Worm (Caenorhabditis elegans) whole organism, dauer: ENCODE data around the gene F01F1.15.

Experiments used
- unc-62 ChIP-seq: sonication (generic microtip); optimal IDR thresholded peaks from 2 replicates; lab custom pipeline; 2017; ENCODE audit warnings: missing biosample characterization, missing genetic modification reagents, missing genetic modification characterization

F01F1.15 gene

DNA sequence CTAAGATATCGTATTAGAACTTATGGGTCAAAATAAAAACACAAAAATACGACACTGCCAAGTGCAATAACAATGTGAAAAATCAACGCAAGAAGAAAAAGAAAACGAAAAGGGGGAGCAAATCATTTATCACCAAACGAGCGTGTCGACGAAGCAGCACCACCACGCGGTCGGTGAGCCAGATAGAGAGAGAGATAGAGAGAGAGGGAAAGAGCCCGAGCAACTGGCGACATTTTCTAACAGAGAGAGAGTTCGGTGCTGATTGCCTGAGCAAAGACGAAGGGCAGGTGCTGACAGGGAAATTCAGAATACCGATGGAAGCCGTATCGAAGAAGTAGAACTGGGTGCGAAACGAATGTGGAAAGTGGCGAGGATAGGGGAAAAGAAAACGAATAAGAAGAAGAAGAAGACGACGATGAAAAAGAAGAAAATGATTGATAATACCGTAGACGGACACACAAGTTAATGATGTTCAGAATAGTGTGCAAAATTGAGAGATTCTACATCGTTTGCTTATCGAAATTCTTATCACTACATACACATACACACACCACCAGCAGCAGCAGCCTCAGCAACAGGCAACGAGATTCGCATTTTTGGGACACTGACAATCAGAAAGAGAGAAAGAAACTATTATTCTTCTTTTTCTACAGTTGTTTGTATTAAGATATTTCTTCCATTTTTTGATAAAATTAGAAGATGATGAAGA is 34.0 kb downstream of the F01F1.15 start:
- TF ChIP-seq unc-62 (GFP tag; lab: Kevin White, UChicago): no peak

DNA sequence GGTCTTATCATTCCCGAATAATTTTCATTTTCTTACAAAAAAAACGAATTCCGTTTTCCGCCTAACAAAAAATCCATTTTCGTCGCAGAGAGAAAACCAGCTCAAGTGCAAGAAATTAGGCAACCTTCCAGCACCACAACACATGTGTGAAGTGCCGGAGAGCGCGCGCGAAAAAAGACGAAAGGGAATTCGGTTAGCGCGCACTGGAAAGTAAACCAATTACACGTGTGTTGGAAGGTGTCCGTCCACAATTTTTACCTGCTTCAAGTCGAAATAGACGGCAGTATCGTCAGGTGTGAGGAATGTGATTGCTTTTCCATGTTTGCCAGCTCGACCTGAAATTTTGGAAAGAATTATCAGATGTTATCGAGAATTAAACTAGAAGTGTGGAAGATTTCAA is 34.7 kb downstream of the F01F1.15 start:
- TF ChIP-seq unc-62 (GFP tag; lab: Kevin White, UChicago): no peak

DNA sequence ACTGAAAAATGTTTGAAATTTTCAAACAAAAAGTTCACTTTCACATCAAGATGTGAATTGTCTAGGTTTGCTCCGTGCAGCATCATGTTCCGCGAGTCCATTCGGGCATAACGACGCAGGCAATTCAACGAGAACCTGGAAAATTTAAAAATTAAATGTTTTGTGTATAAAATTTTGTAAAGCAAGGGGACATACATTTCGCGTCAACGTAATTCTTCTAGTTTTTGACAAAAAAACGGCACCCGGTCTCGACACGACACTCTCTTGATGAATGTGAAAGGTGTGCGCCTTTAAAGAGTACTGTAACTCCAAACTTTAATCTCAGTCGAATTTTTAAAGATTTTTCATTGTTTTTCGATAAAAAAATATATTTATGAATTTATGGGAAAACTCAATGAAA is 35.3 kb downstream of the F01F1.15 start, which contains the start of gene R12B2.6:
R12B2.6 (minus strand) TSS at position 101 of the 400 bp plus-strand sequence.
- no peak for TF ChIP-seq unc-62 (GFP tag; lab: Kevin White, UChicago)

DNA sequence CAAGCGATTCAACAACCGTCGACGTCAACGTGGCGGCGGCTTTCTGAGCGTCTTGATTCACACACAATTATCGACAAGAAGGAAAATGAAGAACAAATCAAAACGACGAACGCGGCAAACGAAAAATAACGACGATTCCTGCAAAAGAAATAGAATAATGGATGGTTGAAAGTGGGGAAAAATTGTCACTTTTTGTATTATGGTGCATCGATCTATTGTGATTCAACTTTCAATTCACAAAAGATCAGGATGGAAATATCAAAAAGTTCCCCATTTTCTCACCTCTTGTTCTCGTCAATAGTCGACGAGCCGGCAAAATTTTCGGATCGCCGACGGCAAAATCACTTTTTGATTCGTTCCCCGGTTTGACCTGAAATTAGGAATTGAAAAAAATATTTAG is 36.0 kb downstream of the F01F1.15 start, which contains the start of the genes R12B2.13 and mdt-15:
R12B2.13 (minus strand) TSS at position 101 of the 400 bp plus-strand sequence.
mdt-15 (minus strand) TSS at position 376 of the 400 bp plus-strand sequence.
- no peak for TF ChIP-seq unc-62 (GFP tag; lab: Kevin White, UChicago)

DNA sequence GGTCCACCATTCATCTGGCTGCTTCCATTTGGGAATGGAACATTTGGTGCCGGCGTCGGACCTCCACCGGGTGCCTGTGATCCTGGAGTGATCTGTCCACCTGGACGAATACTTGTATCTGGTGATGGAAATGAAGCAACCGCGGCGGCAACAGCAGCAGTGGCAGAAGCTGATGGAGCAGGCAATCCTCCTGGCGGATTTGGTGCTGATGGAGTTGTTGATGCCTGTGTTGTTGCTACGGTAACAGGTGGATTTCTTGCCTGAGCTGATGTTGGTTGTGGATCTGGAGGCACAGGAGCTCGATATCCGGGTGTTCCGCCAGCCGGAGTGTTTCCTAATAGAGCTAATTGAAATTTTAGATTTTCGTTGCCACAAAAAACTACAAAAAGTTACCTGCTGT is 36.9 kb downstream of the F01F1.15 start:
- TF ChIP-seq unc-62 (GFP tag; lab: Kevin White, UChicago): no peak

DNA sequence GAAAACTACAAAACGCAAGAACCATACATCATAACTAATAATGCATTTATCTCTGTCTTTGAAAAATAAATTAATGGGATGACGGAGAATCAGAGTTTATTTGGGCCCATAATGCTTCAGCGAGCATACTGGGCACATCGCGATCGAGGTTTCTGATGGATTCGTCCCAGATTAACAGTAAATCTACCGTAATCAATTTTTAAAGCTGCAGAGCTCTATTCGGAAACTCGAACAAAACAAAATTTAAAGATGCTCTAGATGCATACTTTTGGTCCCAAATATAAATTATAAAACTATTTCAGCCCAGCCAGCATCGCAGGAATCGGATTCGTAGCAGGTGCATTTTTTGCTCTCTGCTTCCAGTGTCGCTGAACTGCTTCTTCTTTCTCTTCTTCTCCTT is 41.3 kb downstream of the F01F1.15 start:
- TF ChIP-seq unc-62 (GFP tag; lab: Kevin White, UChicago): no peak

DNA sequence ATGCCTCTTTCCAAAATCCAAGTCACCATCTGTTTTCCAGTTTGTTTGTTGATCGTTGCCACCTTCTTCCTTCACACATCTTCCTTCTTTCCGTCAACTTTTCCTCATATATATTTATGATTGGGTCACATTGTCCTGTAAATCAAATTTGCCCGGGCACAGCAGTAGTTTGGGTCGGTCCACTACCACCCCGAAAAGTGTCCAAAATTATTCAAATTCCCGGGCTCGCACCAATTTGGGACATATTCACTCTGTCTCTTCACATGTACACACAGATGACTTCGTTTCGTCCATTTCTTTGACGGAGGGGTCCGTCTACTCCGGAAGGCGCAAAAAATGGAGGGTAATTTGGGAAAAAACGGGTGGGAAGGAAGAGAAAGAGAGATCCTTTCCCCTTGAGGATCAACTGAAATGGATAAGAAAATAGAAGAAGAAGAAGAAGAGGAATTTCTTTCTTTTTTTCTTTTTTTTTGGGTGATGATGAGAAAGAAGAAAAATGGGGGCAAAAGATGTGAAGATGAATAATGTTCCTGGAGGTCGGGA is 42.4 kb downstream of the F01F1.15 start:
- TF ChIP-seq unc-62 (GFP tag; lab: Kevin White, UChicago): no peak

DNA sequence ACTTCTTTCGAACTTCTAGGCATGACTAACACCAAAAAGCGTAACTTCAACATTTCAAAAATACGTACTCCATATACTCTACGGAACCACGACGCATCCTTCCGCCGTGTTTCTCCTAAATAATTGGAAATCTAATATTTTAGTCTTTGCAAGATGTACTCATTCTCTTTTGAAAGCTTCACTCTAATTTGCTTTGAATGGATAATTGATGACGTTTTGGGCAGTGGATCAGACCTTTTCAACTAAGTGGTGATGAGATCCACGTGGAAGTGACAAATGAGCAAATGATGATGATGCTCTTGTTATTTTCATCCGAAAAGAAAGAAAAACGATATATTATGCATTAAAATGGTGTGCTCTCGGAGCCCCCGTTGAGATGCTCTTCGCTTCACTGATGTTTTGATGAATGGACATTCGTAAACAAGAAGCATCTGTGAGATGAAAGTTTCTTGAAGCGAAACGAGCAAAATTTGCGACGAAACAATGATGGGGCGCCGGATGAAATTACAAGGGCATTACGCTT is 44.8 kb downstream of the F01F1.15 start:
- no peak for TF ChIP-seq unc-62 (GFP tag; lab: Kevin White, UChicago)

DNA sequence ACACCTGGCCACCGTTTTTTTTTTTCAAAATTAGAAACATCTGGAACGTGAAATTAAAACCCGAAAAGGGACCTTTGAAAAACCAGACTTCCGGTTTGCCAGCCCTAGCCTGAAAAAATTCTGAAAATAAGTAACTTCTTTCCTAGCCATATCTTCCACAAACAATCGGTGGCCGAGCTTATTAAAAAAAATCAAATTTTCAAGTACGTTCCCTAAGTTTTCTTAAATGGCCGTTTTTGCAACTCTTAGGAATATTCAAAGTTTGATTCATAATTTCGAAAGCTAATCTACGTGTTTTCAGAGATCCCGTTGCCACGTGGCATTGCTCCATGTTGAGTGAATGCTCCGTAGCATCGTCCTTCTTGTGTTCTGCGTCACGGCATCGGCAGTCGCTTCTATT is 45.7 kb downstream of the F01F1.15 start, which contains the start of gene R12B2.8:
R12B2.8 (plus strand) TSS at position 301 of the 400 bp plus-strand sequence.
- TF ChIP-seq unc-62 (GFP tag; lab: Kevin White, UChicago): no peak

DNA sequence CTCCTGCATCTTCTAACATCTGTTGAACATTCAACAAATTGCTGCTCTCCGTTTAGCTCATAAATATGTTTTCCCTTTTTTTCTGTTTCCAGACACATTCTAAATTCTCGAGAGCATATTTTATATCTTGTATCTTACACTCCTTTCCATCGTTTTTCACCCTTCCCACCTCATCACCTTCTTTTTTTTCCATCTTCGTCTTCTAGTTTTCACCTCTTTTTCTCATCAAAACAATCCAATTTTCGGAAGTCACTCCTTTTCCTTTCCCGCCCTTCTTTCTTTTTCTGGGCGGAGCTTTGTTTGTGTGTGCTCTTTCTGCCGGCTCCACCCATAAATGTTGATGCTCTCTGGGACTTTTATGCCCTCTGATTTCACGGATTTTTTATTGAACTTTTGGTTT is 46.5 kb downstream of the F01F1.15 start:
- TF ChIP-seq unc-62 (GFP tag; lab: Kevin White, UChicago): no peak
